Worm (Caenorhabditis elegans) whole organism, L1 larva: ENCODE data around the gene ZK1086.3.

Source experiments
- C34B4.2 ChIP-seq: sonication (generic microtip); optimal IDR thresholded peaks from 2 replicates; lab custom pipeline; 2017; ENCODE audit warnings: mild to moderate bottlenecking, missing genetic modification characterization, missing compliant biosample characterization
- F16B12.6 ChIP-seq: fragments of 150-350 bp; optimal IDR thresholded peaks from 2 replicates; lab custom pipeline; 2014; ENCODE audit warnings: missing biosample characterization, missing genetic modification characterization
- aly-2 ChIP-seq: fragments of 150-350 bp; optimal IDR thresholded peaks from 2 replicates; lab custom pipeline; 2014; ENCODE audit warnings: missing biosample characterization, missing genetic modification characterization
- blmp-1 ChIP-seq: fragments of 150-350 bp; optimal IDR thresholded peaks from 2 replicates; lab custom pipeline; 2014; ENCODE audit warnings: missing biosample characterization, missing genetic modification characterization
- ceh-82 ChIP-seq, 3 experiments: fragments of 150-350 bp in 1 of 3; sonication (generic microtip) in 2 of 3; optimal IDR thresholded peaks; 2 replicates each; lab custom pipeline; 2014 to 2017; ENCODE audit warnings: missing biosample characterization in 3 of 3, missing genetic modification characterization in 3 of 3
- ceh-88 ChIP-seq: fragments of 200-800 bp; sonication (Bioruptor generic); IDR thresholded peaks from 2 replicates; pipeline ENCODE4 v1.3.6; 2022; ENCODE audit warnings: missing genetic modification characterization, missing compliant biosample characterization
- ces-1 ChIP-seq: fragments of 150-350 bp; optimal IDR thresholded peaks from 2 replicates; lab custom pipeline; 2014; ENCODE audit warnings: missing biosample characterization, missing genetic modification reagents, missing genetic modification characterization
- dpl-1 ChIP-seq, 3 experiments: fragments of 150-350 bp in 2 of 3; sonication (generic microtip) in 1 of 3; optimal IDR thresholded peaks; 2 replicates each; lab custom pipeline; 2014 to 2017; ENCODE audit warnings: missing biosample characterization in 3 of 3, missing genetic modification characterization in 3 of 3, missing genetic modification reagents in 3 of 3
- dsc-1 ChIP-seq: sonication (generic microtip); optimal IDR thresholded peaks from 2 replicates; lab custom pipeline; 2016; ENCODE audit warnings: mild to moderate bottlenecking, missing genetic modification characterization, missing compliant biosample characterization
- efl-1 ChIP-seq, 4 experiments: fragments of 150-350 bp; optimal IDR thresholded peaks in 3 of 4; peaks in 1 of 4; 1 replicate in 1 of 4; 2 replicates in 3 of 4; lab custom pipeline; 2014; ENCODE audit warnings: missing biosample characterization in 2 of 4, missing genetic modification characterization in 2 of 4, missing genetic modification reagents in 2 of 4
- efl-3 ChIP-seq: fragments of 200-800 bp; sonication (Bioruptor generic); optimal IDR thresholded peaks from 2 replicates; lab custom pipeline; 2018; ENCODE audit warnings: mild to moderate bottlenecking, missing genetic modification characterization, missing compliant biosample characterization
- elt-2 ChIP-seq: sonication (generic microtip); optimal IDR thresholded peaks from 2 replicates; lab custom pipeline; 2016; ENCODE audit warnings: missing genetic modification characterization, mild to moderate bottlenecking, inconsistent platforms, missing compliant biosample characterization, missing genetic modification reagents
- fkh-4 ChIP-seq: sonication (generic microtip); optimal IDR thresholded peaks from 2 replicates; lab custom pipeline; 2016; ENCODE audit warnings: missing compliant biosample characterization, missing genetic modification characterization, borderline replicate concordance
- fkh-8 ChIP-seq: sonication (generic microtip); optimal IDR thresholded peaks from 2 replicates; lab custom pipeline; 2016; ENCODE audit warnings: mild to moderate bottlenecking, missing genetic modification characterization, missing compliant biosample characterization
- hpl-2 ChIP-seq: fragments of 150-350 bp; optimal IDR thresholded peaks from 2 replicates; lab custom pipeline; 2014; ENCODE audit warnings: missing biosample characterization, missing genetic modification reagents, missing genetic modification characterization
- irx-1 ChIP-seq: sonication (generic microtip); optimal IDR thresholded peaks from 2 replicates; lab custom pipeline; 2016; ENCODE audit warnings: missing genetic modification characterization, missing compliant biosample characterization
- lin-14 ChIP-seq: fragments of 200-800 bp; sonication (Bioruptor generic); optimal IDR thresholded peaks from 2 replicates; lab custom pipeline; 2018; ENCODE audit warnings: mild to moderate bottlenecking, missing genetic modification characterization, moderate library complexity, missing compliant biosample characterization
- lin-15B ChIP-seq: fragments of 150-350 bp; sonication (generic microtip); optimal IDR thresholded peaks from 3 replicates; lab custom pipeline; 2014; ENCODE audit warnings: missing biosample characterization, missing genetic modification characterization
- lin-39 ChIP-seq: fragments of 150-350 bp; optimal IDR thresholded peaks from 2 replicates; lab custom pipeline; 2014; ENCODE audit warnings: missing biosample characterization, missing genetic modification reagents, missing genetic modification characterization
- mdl-1 ChIP-seq, 2 experiments: fragments of 150-350 bp; optimal IDR thresholded peaks; 2 replicates each; lab custom pipeline; 2014 to 2017; ENCODE audit warnings: missing biosample characterization in 2 of 2, missing genetic modification characterization in 2 of 2, inconsistent platforms in 1 of 2
- mep-1 ChIP-seq: fragments of 150-350 bp; optimal IDR thresholded peaks from 2 replicates; lab custom pipeline; 2014; ENCODE audit warnings: missing biosample characterization, missing genetic modification characterization
- nhr-11 ChIP-seq: fragments of 150-350 bp; optimal IDR thresholded peaks from 2 replicates; lab custom pipeline; 2014; ENCODE audit warnings: missing biosample characterization, missing genetic modification characterization
- nhr-20 ChIP-seq: sonication (generic microtip); optimal IDR thresholded peaks from 2 replicates; lab custom pipeline; 2016; ENCODE audit warnings: mild to moderate bottlenecking, missing genetic modification characterization, missing compliant biosample characterization
- nhr-237 ChIP-seq: fragments of 150-350 bp; optimal IDR thresholded peaks from 2 replicates; lab custom pipeline; 2014; ENCODE audit warnings: missing biosample characterization, missing genetic modification characterization
- nhr-71 ChIP-seq: sonication (generic microtip); optimal IDR thresholded peaks from 2 replicates; lab custom pipeline; 2016; ENCODE audit warnings: mild to moderate bottlenecking, missing genetic modification characterization, moderate library complexity, missing compliant biosample characterization
- nhr-76 ChIP-seq: sonication (generic microtip); optimal IDR thresholded peaks from 2 replicates; lab custom pipeline; 2017; ENCODE audit warnings: missing biosample characterization, missing genetic modification characterization
- nhr-85 ChIP-seq: sonication (generic microtip); peaks from one replicate; lab custom pipeline; 2016; ENCODE audit warnings: missing genetic modification characterization, inconsistent platforms, missing compliant biosample characterization
- pax-3 ChIP-seq: fragments of 200-800 bp; sonication (Bioruptor generic); optimal IDR thresholded peaks from 2 replicates; lab custom pipeline; 2018; ENCODE audit warnings: mild to moderate bottlenecking, missing genetic modification characterization, moderate library complexity, missing compliant biosample characterization
- rnt-1 ChIP-seq: sonication (generic microtip); optimal IDR thresholded peaks from 2 replicates; lab custom pipeline; 2016; ENCODE audit warnings: mild to moderate bottlenecking, missing genetic modification characterization, moderate library complexity, missing compliant biosample characterization
- skn-1 ChIP-seq: fragments of 150-350 bp; optimal IDR thresholded peaks from 2 replicates; lab custom pipeline; 2014; ENCODE audit warnings: missing biosample characterization, missing genetic modification characterization
- tbx-2 ChIP-seq: sonication (generic microtip); optimal IDR thresholded peaks from 2 replicates; lab custom pipeline; 2016; ENCODE audit warnings: missing genetic modification characterization, missing compliant biosample characterization
- unc-130 ChIP-seq: fragments of 150-350 bp; optimal IDR thresholded peaks from 2 replicates; lab custom pipeline; 2017; ENCODE audit warnings: missing biosample characterization, missing genetic modification characterization, inconsistent platforms
- unc-30 ChIP-seq: sonication (generic microtip); optimal IDR thresholded peaks from 2 replicates; lab custom pipeline; 2017; ENCODE audit warnings: missing biosample characterization, missing genetic modification characterization
- unc-62 ChIP-seq: fragments of 150-350 bp; optimal IDR thresholded peaks from 2 replicates; lab custom pipeline; 2014; ENCODE audit warnings: missing biosample characterization, missing genetic modification reagents, missing genetic modification characterization
- unc-86 ChIP-seq: sonication (generic microtip); optimal IDR thresholded peaks from 2 replicates; lab custom pipeline; 2016; ENCODE audit warnings: missing genetic modification characterization, missing compliant biosample characterization
- vab-15 ChIP-seq: sonication (generic microtip); optimal IDR thresholded peaks from 2 replicates; lab custom pipeline; 2017; ENCODE audit warnings: missing genotype, mild to moderate bottlenecking, missing genetic modification characterization, missing compliant biosample characterization
- xbp-1 ChIP-seq: sonication (generic microtip); optimal IDR thresholded peaks from 2 replicates; lab custom pipeline; 2016; ENCODE audit warnings: missing genetic modification characterization, missing compliant biosample characterization

Gene ZK1086.3

ce11 chrX:13809773-13810172 lies 19.1 kb downstream of the ZK1086.3 start, which contains the start of gene obr-3:
TSS of gene obr-3 (minus strand) at chrX:13809873.
- TF ChIP-seq hpl-2 (GFP tag; lab: Kevin White, UChicago) (no peak), lin-39 (no peak), nhr-11 (tag; lab: Kevin White, UChicago) (no peak), lin-14 (no peak), unc-62 (GFP tag; lab: Kevin White, UChicago) (no peak), ceh-88 (GFP tag; lab: Robert Waterston, UW) (no peak), unc-86 (tag; lab: Kevin White, UChicago) (no peak), elt-2 (tag; lab: Kevin White, UChicago) (no peak), xbp-1 (tag; lab: Kevin White, UChicago) (no peak), F16B12.6 (tag; lab: Kevin White, UChicago) (no peak), ces-1 (GFP tag; lab: Kevin White, UChicago) (no peak), nhr-71 (tag; lab: Kevin White, UChicago) (no peak), nhr-76 (tag; lab: Kevin White, UChicago) (no peak), rnt-1 (no peak), fkh-4 (tag; lab: Kevin White, UChicago) (no peak), dsc-1 (tag; lab: Kevin White, UChicago) (no peak), unc-30 (tag; lab: Kevin White, UChicago) (no peak), aly-2 (tag; lab: Kevin White, UChicago) (no peak), skn-1 (tag; lab: Kevin White, UChicago) (no peak)

ce11 chrX:13811156-13811555 lies 20.5 kb downstream of the ZK1086.3 start:
- TF ChIP-seq fkh-8: no peak
- TF ChIP-seq unc-86 (tag; lab: Kevin White, UChicago): no peak
- TF ChIP-seq irx-1 (tag; lab: Kevin White, UChicago): no peak
- TF ChIP-seq F16B12.6 (tag; lab: Kevin White, UChicago): no peak
- no peak for TF ChIP-seq blmp-1 (tag; lab: Kevin White, UChicago)
- TF ChIP-seq unc-130 (tag; lab: Kevin White, UChicago): no peak
- no peak for TF ChIP-seq lin-15B (tag; lab: Kevin White, UChicago)
- TF ChIP-seq nhr-20 (tag; lab: Kevin White, UChicago): no peak
- TF ChIP-seq ceh-82 (tag; optimal IDR thresholded peaks at IDR 0.05; lab: Kevin White, UChicago): no peak
- TF ChIP-seq efl-3 (GFP tag; lab: Kevin White, UChicago): no peak
- TF ChIP-seq elt-2 (tag; lab: Kevin White, UChicago): no peak
- TF ChIP-seq nhr-71 (tag; lab: Kevin White, UChicago): no peak
- TF ChIP-seq nhr-85 (tag; lab: Kevin White, UChicago): no peak

DNA sequence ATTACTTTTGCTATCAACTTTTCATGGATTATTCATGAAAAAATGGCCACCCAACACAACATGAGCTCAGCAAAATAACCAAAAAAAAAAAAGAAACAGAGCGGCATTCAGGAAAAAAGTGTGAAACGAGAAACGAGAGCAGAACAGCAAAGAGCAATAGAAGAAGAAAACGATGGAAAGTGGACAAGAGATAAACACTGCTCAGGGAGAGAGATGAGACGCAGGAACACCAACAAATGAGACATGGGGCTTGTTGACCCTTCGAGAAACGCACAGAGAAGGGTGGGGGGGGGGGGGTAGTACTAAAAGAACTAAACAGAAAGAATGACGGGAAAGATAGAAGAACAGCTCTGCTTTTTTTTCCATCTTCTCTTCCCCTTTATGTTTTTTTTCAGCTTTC lies 21.3 kb downstream of the ZK1086.3 start:
- no peak for TF ChIP-seq efl-1 (optimal IDR thresholded peaks at IDR 0.05; lab: Kevin White, UChicago)
- TF ChIP-seq efl-1 (GFP tag; optimal IDR thresholded peaks at IDR 0.05 in 1 of 2; lab: Kevin White, UChicago): peak in 1 of 2 experiments; percentile 2
- no peak for TF ChIP-seq C34B4.2
- TF ChIP-seq lin-14: peak; percentile 81
- TF ChIP-seq mep-1 (tag; lab: Kevin White, UChicago): no peak
- no peak for TF ChIP-seq nhr-20 (tag; lab: Kevin White, UChicago)
- no peak for TF ChIP-seq ces-1 (GFP tag; lab: Kevin White, UChicago)
- TF ChIP-seq nhr-237 (tag; lab: Kevin White, UChicago): no peak

DNA sequence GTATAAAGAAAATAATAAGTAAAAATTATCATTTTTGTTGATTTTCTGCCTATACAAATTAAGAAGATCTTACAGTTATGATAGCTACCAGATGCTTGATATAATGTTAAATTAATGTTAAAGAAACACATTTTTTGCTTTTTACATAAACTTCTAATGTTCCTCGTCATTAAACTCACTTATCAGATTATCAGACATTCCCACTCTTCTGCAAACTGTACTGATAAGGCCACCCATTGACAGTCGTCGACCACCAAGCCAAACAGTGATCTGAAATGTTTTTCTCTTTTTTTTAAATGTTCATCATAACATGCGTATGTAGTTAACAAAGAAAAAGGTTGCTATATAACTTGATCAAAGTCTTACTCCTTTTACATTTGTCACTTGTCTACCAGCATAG lies 28.2 kb downstream of the ZK1086.3 start:
- no peak for TF ChIP-seq nhr-71 (tag; lab: Kevin White, UChicago)
- TF ChIP-seq elt-2 (tag; lab: Kevin White, UChicago): peak; percentile 65
- no peak for TF ChIP-seq tbx-2
- no peak for TF ChIP-seq pax-3 (tag; lab: Kevin White, UChicago)
- no peak for TF ChIP-seq dpl-1 (GFP tag; optimal IDR thresholded peaks at IDR 0.05; lab: Kevin White, UChicago)
- TF ChIP-seq vab-15 (tag; lab: Kevin White, UChicago): no peak
- TF ChIP-seq mdl-1 (tag; optimal IDR thresholded peaks at IDR 0.05; lab: Kevin White, UChicago): no peak
- TF ChIP-seq C34B4.2: no peak
